Worm (Caenorhabditis elegans) whole organism, late embryonic: ENCODE measurements around the gene C07A9.5.

Source experiments
- C08G9.2 ChIP-seq: sonication (generic microtip); optimal IDR thresholded peaks from 2 replicates; lab custom pipeline; 2016; ENCODE audit warnings: mild to moderate bottlenecking, missing genetic modification characterization, moderate library complexity, missing compliant biosample characterization
- C38D4.7 ChIP-seq: fragments of 200-800 bp; sonication (Bioruptor generic); optimal IDR thresholded peaks from 2 replicates; lab custom pipeline; 2018; ENCODE audit warnings: mild to moderate bottlenecking, missing genetic modification characterization, moderate library complexity, missing compliant biosample characterization
- F13H6.1 ChIP-seq: sonication (generic microtip); optimal IDR thresholded peaks from 2 replicates; lab custom pipeline; 2016; ENCODE audit warnings: missing genetic modification characterization, missing compliant biosample characterization
- K09A11.1 ChIP-seq: sonication (generic microtip); optimal IDR thresholded peaks from 2 replicates; lab custom pipeline; 2017; ENCODE audit warnings: antibody characterized with exemption, mild to moderate bottlenecking, missing genetic modification characterization, missing compliant biosample characterization; ENCODE audit not compliant: insufficient read depth
- T23F11.4 ChIP-seq: fragments of 200-800 bp; sonication (Bioruptor generic); optimal IDR thresholded peaks from 2 replicates; lab custom pipeline; 2018; ENCODE audit warnings: mild to moderate bottlenecking, missing genetic modification characterization, missing compliant biosample characterization
- Y22D7AL.16 ChIP-seq: sonication (generic microtip); optimal IDR thresholded peaks from 2 replicates; lab custom pipeline; 2016; ENCODE audit warnings: missing genetic modification characterization, missing compliant biosample characterization
- ahr-1 ChIP-seq: sonication (generic microtip); optimal IDR thresholded peaks from 2 replicates; lab custom pipeline; 2016; ENCODE audit warnings: missing genetic modification characterization, missing compliant biosample characterization
- ceh-14 ChIP-seq: sonication (generic microtip); optimal IDR thresholded peaks from 2 replicates; lab custom pipeline; 2016; ENCODE audit warnings: missing genotype, missing genetic modification characterization, missing compliant biosample characterization
- ceh-18 ChIP-seq: sonication (generic microtip); optimal IDR thresholded peaks from 2 replicates; lab custom pipeline; 2016; ENCODE audit warnings: missing genetic modification characterization, missing compliant biosample characterization
- ceh-19 ChIP-seq: fragments of 200-800 bp; sonication (Bioruptor generic); optimal IDR thresholded peaks from 2 replicates; lab custom pipeline; 2018; ENCODE audit warnings: mild to moderate bottlenecking, missing genetic modification characterization, missing compliant biosample characterization
- ceh-31 ChIP-seq: sonication (generic microtip); optimal IDR thresholded peaks from 2 replicates; lab custom pipeline; 2016; ENCODE audit warnings: missing genetic modification characterization, missing compliant biosample characterization
- ceh-34 ChIP-seq: sonication (generic microtip); optimal IDR thresholded peaks from 2 replicates; lab custom pipeline; 2016; ENCODE audit warnings: mild to moderate bottlenecking, missing genetic modification characterization, missing compliant biosample characterization
- ceh-6 ChIP-seq: fragments of 200-800 bp; sonication (Bioruptor generic); optimal IDR thresholded peaks from 2 replicates; lab custom pipeline; 2018; ENCODE audit warnings: mild to moderate bottlenecking, missing genetic modification characterization, missing compliant biosample characterization
- ceh-9 ChIP-seq: sonication (generic microtip); optimal IDR thresholded peaks from 2 replicates; lab custom pipeline; 2016; ENCODE audit warnings: mild to moderate bottlenecking, missing genetic modification characterization, inconsistent platforms, missing compliant biosample characterization
- dmd-4 ChIP-seq: sonication (generic microtip); optimal IDR thresholded peaks from 2 replicates; lab custom pipeline; 2016; ENCODE audit warnings: borderline replicate concordance, missing genetic modification characterization, missing compliant biosample characterization
- dve-1 ChIP-seq: sonication (generic microtip); optimal IDR thresholded peaks from 2 replicates; lab custom pipeline; 2017; ENCODE audit warnings: antibody characterized with exemption, mild to moderate bottlenecking, missing genetic modification characterization, missing compliant biosample characterization
- elt-2 ChIP-seq: sonication (generic microtip); optimal IDR thresholded peaks from 2 replicates; lab custom pipeline; 2016; ENCODE audit warnings: missing genetic modification reagents, missing genetic modification characterization, missing compliant biosample characterization
- ets-4 ChIP-seq: sonication (generic microtip); optimal IDR thresholded peaks from 2 replicates; lab custom pipeline; 2016; ENCODE audit warnings: missing genetic modification characterization, missing compliant biosample characterization
- eyg-1 ChIP-seq: sonication (generic microtip); optimal IDR thresholded peaks from 2 replicates; lab custom pipeline; 2016; ENCODE audit warnings: missing genotype, missing genetic modification characterization, missing compliant biosample characterization
- fkh-10 ChIP-seq: fragments of 150-350 bp; optimal IDR thresholded peaks from 2 replicates; lab custom pipeline; 2014; ENCODE audit warnings: missing biosample characterization, missing genetic modification reagents, missing genetic modification characterization
- fkh-6 ChIP-seq: sonication (generic microtip); optimal IDR thresholded peaks from 2 replicates; lab custom pipeline; 2016; ENCODE audit warnings: missing genetic modification characterization, missing compliant biosample characterization
- hlh-13 ChIP-seq: fragments of 200-800 bp; sonication (Bioruptor generic); optimal IDR thresholded peaks from 2 replicates; lab custom pipeline; 2018; ENCODE audit warnings: mild to moderate bottlenecking, missing genetic modification characterization, missing compliant biosample characterization
- hlh-15 ChIP-seq: sonication (generic microtip); optimal IDR thresholded peaks from 2 replicates; lab custom pipeline; 2016; ENCODE audit warnings: missing genetic modification characterization, missing compliant biosample characterization
- hlh-6 ChIP-seq: sonication (generic microtip); optimal IDR thresholded peaks from 2 replicates; lab custom pipeline; 2016; ENCODE audit warnings: missing genotype, missing genetic modification characterization, missing compliant biosample characterization
- hlh-8 ChIP-seq: sonication (generic microtip); optimal IDR thresholded peaks from 2 replicates; lab custom pipeline; 2016; ENCODE audit warnings: missing genotype, missing genetic modification characterization, missing compliant biosample characterization
- lim-6 ChIP-seq: sonication (generic microtip); optimal IDR thresholded peaks from 2 replicates; lab custom pipeline; 2016; ENCODE audit warnings: missing genetic modification characterization, missing compliant biosample characterization
- madf-2 ChIP-seq: sonication (generic microtip); optimal IDR thresholded peaks from 2 replicates; lab custom pipeline; 2017; ENCODE audit warnings: missing genetic modification characterization, missing compliant biosample characterization
- mec-3 ChIP-seq: sonication (generic microtip); optimal IDR thresholded peaks from 2 replicates; lab custom pipeline; 2016; ENCODE audit warnings: borderline replicate concordance, missing genetic modification characterization, missing compliant biosample characterization
- nfya-1 ChIP-seq: sonication (generic microtip); optimal IDR thresholded peaks from 2 replicates; lab custom pipeline; 2017; ENCODE audit warnings: missing genetic modification characterization, mild to moderate bottlenecking, missing compliant biosample characterization, antibody characterized with exemption, moderate library complexity
- nhr-11 ChIP-seq: fragments of 150-350 bp; optimal IDR thresholded peaks from 2 replicates; lab custom pipeline; 2014; ENCODE audit warnings: missing biosample characterization, missing genetic modification characterization
- nhr-232 ChIP-seq: sonication (generic microtip); optimal IDR thresholded peaks from 2 replicates; lab custom pipeline; 2016; ENCODE audit warnings: missing genetic modification characterization, missing compliant biosample characterization
- npax-4 ChIP-seq: sonication (generic microtip); optimal IDR thresholded peaks from 2 replicates; lab custom pipeline; 2016; ENCODE audit warnings: missing genetic modification characterization, missing compliant biosample characterization
- pag-3 ChIP-seq: sonication (generic microtip); optimal IDR thresholded peaks from 2 replicates; lab custom pipeline; 2016; ENCODE audit warnings: missing compliant biosample characterization, missing genetic modification characterization, borderline replicate concordance
- pha-2 ChIP-seq: sonication (generic microtip); optimal IDR thresholded peaks from 2 replicates; lab custom pipeline; 2017; ENCODE audit warnings: mild to moderate bottlenecking, missing genetic modification characterization, missing compliant biosample characterization
- pros-1 ChIP-seq: fragments of 150-350 bp; optimal IDR thresholded peaks from 2 replicates; lab custom pipeline; 2014; ENCODE audit warnings: missing biosample characterization, missing genetic modification reagents, missing genetic modification characterization
- ref-2 ChIP-seq: sonication (generic microtip); optimal IDR thresholded peaks from 2 replicates; lab custom pipeline; 2016; ENCODE audit warnings: missing genetic modification characterization, missing compliant biosample characterization
- rnt-1 ChIP-seq: sonication (generic microtip); optimal IDR thresholded peaks from 2 replicates; lab custom pipeline; 2016; ENCODE audit warnings: missing genetic modification characterization, missing compliant biosample characterization
- sox-2 ChIP-seq: fragments of 200-800 bp; sonication (Bioruptor generic); IDR thresholded peaks from 2 replicates; pipeline ENCODE4 v1.3.6; 2022; ENCODE audit warnings: missing genetic modification reagents, missing genetic modification characterization, missing compliant biosample characterization
- sox-4 ChIP-seq: sonication (generic microtip); optimal IDR thresholded peaks from 2 replicates; lab custom pipeline; 2017; ENCODE audit warnings: mild to moderate bottlenecking, missing genetic modification characterization, inconsistent platforms, missing compliant biosample characterization
- tbx-2 ChIP-seq: sonication (generic microtip); optimal IDR thresholded peaks from 2 replicates; lab custom pipeline; 2016; ENCODE audit warnings: missing genetic modification characterization, missing compliant biosample characterization
- ttx-3 ChIP-seq: sonication (generic microtip); optimal IDR thresholded peaks from 2 replicates; lab custom pipeline; 2016; ENCODE audit warnings: missing genetic modification reagents, missing genetic modification characterization, missing compliant biosample characterization
- unc-3 ChIP-seq, 2 experiments: fragments of 200-800 bp in 1 of 2; sonication (Bioruptor generic) in 1 of 2; sonication (generic microtip) in 1 of 2; conservative IDR thresholded peaks in 1 of 2; optimal IDR thresholded peaks in 1 of 2; 2 replicates each; pipeline versions ENCODE4 v1.3.6 to Lab custom; 2016 to 2022; ENCODE audit warnings: missing compliant biosample characterization in 2 of 2, missing genetic modification characterization in 2 of 2, missing genetic modification reagents in 1 of 2
- unc-42 ChIP-seq: sonication (generic microtip); optimal IDR thresholded peaks from 2 replicates; lab custom pipeline; 2016; ENCODE audit warnings: missing genotype, missing genetic modification characterization, missing compliant biosample characterization
- unc-86 ChIP-seq: sonication (generic microtip); optimal IDR thresholded peaks from 2 replicates; lab custom pipeline; 2016; ENCODE audit warnings: missing genetic modification characterization, missing compliant biosample characterization
- zip-5 ChIP-seq: sonication (generic microtip); optimal IDR thresholded peaks from 2 replicates; lab custom pipeline; 2016; ENCODE audit warnings: missing genetic modification characterization, missing compliant biosample characterization
- ztf-16 ChIP-seq: sonication (generic microtip); optimal IDR thresholded peaks from 2 replicates; lab custom pipeline; 2017; ENCODE audit warnings: missing genetic modification characterization, missing compliant biosample characterization

Gene C07A9.5

DNA sequence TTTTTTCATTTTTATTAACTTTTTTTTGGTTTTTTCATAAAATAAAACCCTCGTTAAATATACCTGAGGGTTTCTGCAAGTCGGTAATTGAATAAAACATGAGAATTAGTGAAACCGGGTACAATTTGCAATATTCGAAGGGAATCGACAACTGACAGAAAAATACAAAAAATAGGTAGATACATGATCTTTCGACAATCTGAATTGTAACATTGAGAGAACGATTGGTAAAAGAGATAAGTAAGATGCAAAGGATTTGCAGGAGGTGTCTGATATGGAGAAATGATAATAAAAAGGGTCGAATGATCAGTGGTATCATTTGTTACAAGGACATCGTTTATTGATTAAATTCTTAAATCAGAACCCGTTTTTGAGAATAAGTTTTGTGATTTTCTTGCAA lies 3.8 kb downstream of the C07A9.5 start, which contains the start of gene ugt-60:
Gene ugt-60, minus strand, starts transcription at position 233 of the 400 bp plus-strand sequence.
- TF ChIP-seq F13H6.1 (tag; lab: Kevin White, UChicago), result no peak
- peak; percentile 5 for TF ChIP-seq nhr-11 (tag; lab: Kevin White, UChicago)

- TF ChIP-seq unc-86 (tag; lab: Kevin White, UChicago) (no peak), ceh-19 (GFP tag; lab: Kevin White, UChicago) (no peak), pros-1 (tag; lab: Kevin White, UChicago) (no peak)
Observed at ce11 chrIII:9669546-9669945, 13.1 kb downstream of the C07A9.5 start.

DNA sequence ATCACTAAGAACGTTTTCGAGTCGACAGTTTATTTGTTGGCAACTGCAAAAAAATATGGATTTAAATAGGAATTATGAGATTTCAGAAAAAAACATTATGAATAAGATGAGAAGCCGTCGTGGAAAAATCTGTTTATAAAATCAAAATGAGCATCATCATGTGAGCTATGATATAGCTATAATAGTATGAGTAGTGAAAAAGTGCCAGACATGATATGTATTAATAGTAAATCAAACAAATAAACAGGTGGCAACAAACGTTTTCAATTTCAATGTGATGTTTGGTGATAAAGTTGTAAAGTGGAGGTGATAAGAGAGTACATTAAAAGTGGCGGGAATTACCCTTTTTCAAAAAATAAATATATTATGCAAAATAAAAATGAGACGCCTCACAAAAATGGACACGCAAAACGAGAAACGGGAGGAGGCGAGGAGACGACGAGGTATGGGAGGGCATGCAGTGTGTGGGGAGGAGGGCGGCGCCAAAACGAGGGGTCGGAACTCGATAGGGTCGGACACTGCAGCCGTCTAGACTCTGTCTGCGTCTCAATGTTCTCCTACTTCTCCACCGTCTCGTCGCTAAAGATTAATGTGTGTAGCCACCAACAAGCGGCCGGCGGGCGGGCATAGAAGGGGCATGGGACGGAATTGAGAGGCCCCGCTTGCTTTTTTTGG lies 14.9 kb downstream of the C07A9.5 start, which contains the start of gene C07A9.9:
Gene C07A9.9, minus strand, starts transcription at position 51 of the 675 bp plus-strand sequence.
- TF ChIP-seq rnt-1 (tag; lab: Kevin White, UChicago) (no peak), nhr-232 (tag; lab: Kevin White, UChicago) (peak; percentile 24), Y22D7AL.16 (tag; lab: Kevin White, UChicago) (no peak), ceh-9 (tag; lab: Kevin White, UChicago) (no peak), sox-2 (no peak), ceh-6 (GFP tag; lab: Kevin White, UChicago) (peak; percentile 52), dmd-4 (no peak), hlh-13 (GFP tag; lab: Kevin White, UChicago) (no peak), C38D4.7 (GFP tag; lab: Kevin White, UChicago) (no peak), lim-6 (tag; lab: Kevin White, UChicago) (no peak), pros-1 (tag; lab: Kevin White, UChicago) (peak; percentile 68), K09A11.1 (no peak), unc-42 (tag; lab: Kevin White, UChicago) (peak; percentile 52), tbx-2 (tag; lab: Kevin White, UChicago) (peak; percentile 88), hlh-8 (tag; lab: Kevin White, UChicago) (peak; percentile 18), ets-4 (tag; lab: Kevin White, UChicago) (peak; percentile 38), hlh-6 (tag; lab: Kevin White, UChicago) (no peak), pag-3 (tag; lab: Kevin White, UChicago) (peak; percentile 1), madf-2 (tag; lab: Kevin White, UChicago) (no peak), hlh-15 (no peak), ahr-1 (no peak), pha-2 (no peak), eyg-1 (tag; lab: Kevin White, UChicago) (peak; percentile 37), elt-2 (tag; lab: Kevin White, UChicago) (peak; percentile 38), nhr-11 (tag; lab: Kevin White, UChicago) (no peak), npax-4 (no peak), ztf-16 (tag; lab: Kevin White, UChicago) (no peak), ceh-34 (tag; lab: Kevin White, UChicago) (peak; percentile 80), ceh-31 (tag; lab: Kevin White, UChicago) (peak; percentile 67), ceh-19 (GFP tag; lab: Kevin White, UChicago) (peak; percentile 28), nfya-1 (tag; lab: Kevin White, UChicago) (peak; percentile 69), fkh-6 (tag; lab: Kevin White, UChicago) (peak; percentile 46), ceh-14 (tag; lab: Kevin White, UChicago) (peak; percentile 46), zip-5 (tag; lab: Kevin White, UChicago) (no peak), C08G9.2 (peak; percentile 17), sox-4 (no peak), fkh-10 (GFP tag; lab: Kevin White, UChicago) (no peak), ceh-18 (tag; lab: Kevin White, UChicago) (peak; percentile 76), dve-1 (tag; lab: Kevin White, UChicago) (peak; percentile 53), T23F11.4 (GFP tag; lab: Kevin White, UChicago) (peak; percentile 25), mec-3 (tag; lab: Kevin White, UChicago) (no peak), ref-2 (tag; lab: Kevin White, UChicago) (peak; percentile 70), ttx-3 (tag; lab: Kevin White, UChicago) (no peak), unc-3 (GFP tag; conservative IDR thresholded peaks at IDR 0.05; lab: Robert Waterston, UW) (0 out of 2 replicates have a peak, but pooled peaks have one; percentile 4), unc-3 (tag; optimal IDR thresholded peaks at IDR 0.05; lab: Kevin White, UChicago) (no peak), F13H6.1 (tag; lab: Kevin White, UChicago) (peak; percentile 43)
